Worm (Caenorhabditis elegans) whole organism, young adult: ENCODE measurements around the gene F57B9.1.

ENCODE experiments used
- D2030.7 ChIP-seq: fragments of 200-800 bp; sonication (Bioruptor generic); IDR thresholded peaks from 2 replicates; pipeline ENCODE4 v1.3.6; 2022; ENCODE audit warnings: missing genetic modification reagents, missing genetic modification characterization, missing compliant biosample characterization
- F33H1.4 ChIP-seq: fragments of 200-800 bp; sonication (Bioruptor generic); IDR thresholded peaks from 2 replicates; pipeline ENCODE4 v1.3.6; 2022; ENCODE audit warnings: missing genetic modification reagents, missing genetic modification characterization, missing compliant biosample characterization
- F57C9.4 ChIP-seq: sonication (generic microtip); optimal IDR thresholded peaks from 2 replicates; lab custom pipeline; 2017; ENCODE audit warnings: mild to moderate bottlenecking, missing genetic modification characterization, missing compliant biosample characterization
- K12H6.12 ChIP-seq: fragments of 200-800 bp; sonication (Bioruptor generic); optimal IDR thresholded peaks from 2 replicates; lab custom pipeline; 2018; ENCODE audit warnings: mild to moderate bottlenecking, missing genetic modification characterization, missing compliant biosample characterization
- aptf-3 ChIP-seq: fragments of 200-800 bp; sonication (Bioruptor generic); IDR thresholded peaks from 2 replicates; pipeline ENCODE4 v1.3.6; 2022; ENCODE audit warnings: missing genetic modification characterization, missing compliant biosample characterization
- attf-6 ChIP-seq: fragments of 200-800 bp; sonication (Bioruptor generic); IDR thresholded peaks from 2 replicates; pipeline ENCODE4 v1.3.6; 2022; ENCODE audit warnings: missing genetic modification reagents, missing genetic modification characterization, missing compliant biosample characterization
- cebp-1 ChIP-seq, 2 experiments: fragments of 200-800 bp in 1 of 2; sonication (Bioruptor generic) in 1 of 2; sonication (generic microtip) in 1 of 2; IDR thresholded peaks in 1 of 2; optimal IDR thresholded peaks in 1 of 2; 2 replicates each; pipeline versions ENCODE4 v1.3.6 to Lab custom; 2017 to 2022; ENCODE audit warnings: missing compliant biosample characterization in 2 of 2, missing genetic modification characterization in 2 of 2, mild to moderate bottlenecking in 1 of 2, missing genetic modification reagents in 1 of 2, moderate library complexity in 1 of 2
- ceh-100 ChIP-seq: fragments of 200-800 bp; sonication (Bioruptor generic); IDR thresholded peaks from 2 replicates; pipeline ENCODE4 v1.3.6; 2022; ENCODE audit warnings: missing genetic modification reagents, missing genetic modification characterization, missing compliant biosample characterization
- ceh-27 ChIP-seq: fragments of 200-800 bp; sonication (Bioruptor generic); optimal IDR thresholded peaks from 2 replicates; lab custom pipeline; 2018; ENCODE audit warnings: mild to moderate bottlenecking, missing genetic modification characterization, moderate library complexity, missing compliant biosample characterization
- ceh-58 ChIP-seq: fragments of 200-800 bp; sonication (Bioruptor generic); IDR thresholded peaks from 2 replicates; pipeline ENCODE4 v1.3.6; 2022; ENCODE audit warnings: missing genetic modification characterization, missing compliant biosample characterization
- dox-1 ChIP-seq: fragments of 200-800 bp; sonication (Bioruptor generic); IDR thresholded peaks from 2 replicates; pipeline ENCODE4 v1.3.6; 2022; ENCODE audit warnings: missing genetic modification reagents, missing genetic modification characterization, missing compliant biosample characterization
- dpl-1 ChIP-seq: fragments of 150-350 bp; optimal IDR thresholded peaks from 2 replicates; lab custom pipeline; 2014; ENCODE audit warnings: missing biosample characterization, missing genetic modification reagents, missing genetic modification characterization
- efl-1 ChIP-seq: fragments of 150-350 bp; optimal IDR thresholded peaks from 2 replicates; lab custom pipeline; 2014; ENCODE audit warnings: missing biosample characterization, missing genetic modification reagents, missing genetic modification characterization
- egl-18 ChIP-seq: fragments of 200-800 bp; sonication (Bioruptor generic); IDR thresholded peaks from 2 replicates; pipeline ENCODE4 v1.3.6; 2022; ENCODE audit warnings: missing genetic modification reagents, missing genetic modification characterization, missing compliant biosample characterization
- ekl-4 ChIP-seq: fragments of 200-800 bp; sonication (Bioruptor generic); IDR thresholded peaks from 2 replicates; pipeline ENCODE4 v1.3.6; 2022; ENCODE audit warnings: missing genetic modification reagents, missing genetic modification characterization, missing compliant biosample characterization
- hsf-1 ChIP-seq: fragments of 200-800 bp; sonication (Bioruptor generic); IDR thresholded peaks from 2 replicates; pipeline ENCODE4 v1.3.6; 2022; ENCODE audit warnings: missing genetic modification reagents, missing genetic modification characterization, missing compliant biosample characterization
- lag-1 ChIP-seq: fragments of 200-800 bp; sonication (Bioruptor generic); IDR thresholded peaks from 2 replicates; pipeline ENCODE4 v1.3.6; 2022; ENCODE audit warnings: missing genetic modification reagents, missing genetic modification characterization, missing compliant biosample characterization
- let-607 ChIP-seq, 2 experiments: fragments of 200-800 bp in 1 of 2; sonication (Bioruptor generic) in 1 of 2; sonication (generic microtip) in 1 of 2; optimal IDR thresholded peaks; 2 replicates each; lab custom pipeline; 2016 to 2018; ENCODE audit warnings: mild to moderate bottlenecking in 2 of 2, missing compliant biosample characterization in 2 of 2, missing genetic modification characterization in 2 of 2, moderate library complexity in 2 of 2, missing genotype in 1 of 2
- lin-35 ChIP-seq, 3 experiments: fragments of 150-350 bp in 2 of 3; sonication (generic microtip) in 1 of 3; optimal IDR thresholded peaks; 2 replicates each; lab custom pipeline; 2014 to 2018; ENCODE audit warnings: missing biosample characterization in 3 of 3, missing genetic modification characterization in 3 of 3, missing genetic modification reagents in 3 of 3
- lin-40 ChIP-seq: sonication (generic microtip); optimal IDR thresholded peaks from 2 replicates; lab custom pipeline; 2016; ENCODE audit warnings: missing genetic modification characterization, mild to moderate bottlenecking, missing compliant biosample characterization, missing genotype, missing genetic modification reagents
- lin-54 ChIP-seq: fragments of 200-800 bp; sonication (Bioruptor generic); optimal IDR thresholded peaks from 2 replicates; lab custom pipeline; 2018; ENCODE audit warnings: mild to moderate bottlenecking, missing genetic modification characterization, missing compliant biosample characterization
- madf-3 ChIP-seq: fragments of 200-800 bp; sonication (Bioruptor generic); IDR thresholded peaks from 2 replicates; pipeline ENCODE4 v1.3.6; 2022; ENCODE audit warnings: missing genetic modification reagents, missing genetic modification characterization, missing compliant biosample characterization
- mel-28 ChIP-seq: sonication (generic microtip); optimal IDR thresholded peaks from 2 replicates; lab custom pipeline; 2016; ENCODE audit warnings: borderline replicate concordance, mild to moderate bottlenecking, missing genetic modification characterization, missing compliant biosample characterization
- nfyb-1 ChIP-seq: fragments of 200-800 bp; sonication (Bioruptor generic); IDR thresholded peaks from 2 replicates; pipeline ENCODE4 v1.3.6; 2022; ENCODE audit warnings: missing genetic modification reagents, missing genetic modification characterization, missing compliant biosample characterization
- nhr-120 ChIP-seq: fragments of 200-800 bp; sonication (Bioruptor generic); IDR thresholded peaks from 2 replicates; pipeline ENCODE4 v1.3.6; 2022; ENCODE audit warnings: missing genetic modification characterization, missing compliant biosample characterization
- nhr-90 ChIP-seq: sonication (generic microtip); optimal IDR thresholded peaks from 2 replicates; lab custom pipeline; 2016; ENCODE audit warnings: missing genotype, mild to moderate bottlenecking, missing genetic modification characterization, missing compliant biosample characterization
- pbrm-1 ChIP-seq: fragments of 200-800 bp; sonication (Bioruptor generic); IDR thresholded peaks from 2 replicates; pipeline ENCODE4 v1.3.6; 2022; ENCODE audit warnings: missing genetic modification reagents, missing genetic modification characterization, missing compliant biosample characterization
- repo-1 ChIP-seq: sonication (generic microtip); optimal IDR thresholded peaks from 2 replicates; lab custom pipeline; 2017; ENCODE audit warnings: mild to moderate bottlenecking, missing genetic modification characterization, missing compliant biosample characterization
- sea-2 ChIP-seq: fragments of 200-800 bp; sonication (Bioruptor generic); IDR thresholded peaks from 2 replicates; pipeline ENCODE4 v1.3.6; 2022; ENCODE audit warnings: missing genetic modification characterization, missing compliant biosample characterization
- snpc-1.1 ChIP-seq: sonication (generic microtip); optimal IDR thresholded peaks from 2 replicates; lab custom pipeline; 2017; ENCODE audit warnings: missing genetic modification characterization, mild to moderate bottlenecking, missing compliant biosample characterization, antibody characterized with exemption, moderate library complexity, missing genotype, missing genetic modification reagents; ENCODE audit not compliant: insufficient read depth
- somi-1 ChIP-seq: fragments of 200-800 bp; sonication (Bioruptor generic); optimal IDR thresholded peaks from 2 replicates; lab custom pipeline; 2018; ENCODE audit warnings: mild to moderate bottlenecking, missing genetic modification characterization, missing compliant biosample characterization
- unc-130 ChIP-seq: sonication (generic microtip); optimal IDR thresholded peaks from 2 replicates; lab custom pipeline; 2016; ENCODE audit warnings: missing genetic modification reagents, missing genetic modification characterization, missing compliant biosample characterization
- unc-62 ChIP-seq: fragments of 150-350 bp; optimal IDR thresholded peaks from 2 replicates; lab custom pipeline; 2014; ENCODE audit warnings: missing biosample characterization, missing genetic modification reagents, missing genetic modification characterization
- zfh-2 ChIP-seq: fragments of 200-800 bp; sonication (Bioruptor generic); conservative IDR thresholded peaks from 2 replicates; pipeline ENCODE4 v1.3.6; 2022; ENCODE audit warnings: missing genetic modification reagents, missing genetic modification characterization, missing compliant biosample characterization
- ztf-25 ChIP-seq: fragments of 200-800 bp; sonication (Bioruptor generic); IDR thresholded peaks from 2 replicates; pipeline ENCODE4 v1.3.6; 2022; ENCODE audit warnings: missing genetic modification reagents, missing genetic modification characterization, missing compliant biosample characterization
- ztf-26 ChIP-seq: sonication (generic microtip); optimal IDR thresholded peaks from 2 replicates; lab custom pipeline; 2017; ENCODE audit warnings: missing genetic modification characterization, missing compliant biosample characterization
- ztf-28 ChIP-seq: fragments of 200-800 bp; sonication (Bioruptor generic); IDR thresholded peaks from 2 replicates; pipeline ENCODE4 v1.3.6; 2022; ENCODE audit warnings: missing genetic modification reagents, missing genetic modification characterization, missing compliant biosample characterization
- ztf-6 ChIP-seq: fragments of 200-800 bp; sonication (Bioruptor generic); IDR thresholded peaks from 2 replicates; pipeline ENCODE4 v1.3.6; 2022; ENCODE audit warnings: missing genetic modification reagents, missing genetic modification characterization, missing compliant biosample characterization

Gene F57B9.1

ce11 chrIII:6978875-6979274, 17.0 kb downstream of the F57B9.1 start (continued):
- TF ChIP-seq ekl-4 (GFP tag; lab: Robert Waterston, UW) (0 out of 2 replicates have a peak, but pooled peaks have one; percentile 45), ztf-6 (GFP tag; lab: Robert Waterston, UW) (no peak), madf-3 (GFP tag; lab: Robert Waterston, UW) (peak; percentile 79; the same call in 1 of the 2 replicates), ceh-58 (GFP tag; lab: Robert Waterston, UW) (no peak), F33H1.4 (no peak), repo-1 (tag; lab: Kevin White, UChicago) (no peak), nfyb-1 (GFP tag; lab: Robert Waterston, UW) (no peak), D2030.7 (GFP tag; lab: Robert Waterston, UW) (no peak), attf-6 (GFP tag; lab: Robert Waterston, UW) (no peak), unc-62 (peak; percentile 97), lin-35 (GFP tag; optimal IDR thresholded peaks at IDR 0.05; lab: Kevin White, UChicago) (no peak), dpl-1 (GFP tag; lab: Kevin White, UChicago) (no peak), nhr-90 (tag; lab: Kevin White, UChicago) (no peak), ztf-25 (GFP tag; lab: Robert Waterston, UW) (no peak), efl-1 (GFP tag; lab: Kevin White, UChicago) (no peak), somi-1 (peak; percentile 35), let-607 (tag; optimal IDR thresholded peaks at IDR 0.05; lab: Kevin White, UChicago) (no peak), mel-28 (tag; lab: Kevin White, UChicago) (no peak), zfh-2 (GFP tag; lab: Robert Waterston, UW) (no peak), lin-54 (no peak), nhr-120 (no peak), dox-1 (peak; percentile 35; the same call in 1 of the 2 replicates), unc-130 (GFP tag; lab: Kevin White, UChicago) (no peak), aptf-3 (GFP tag; lab: Robert Waterston, UW) (no peak), F57C9.4 (tag; lab: Kevin White, UChicago) (no peak), ceh-27 (GFP tag; lab: Kevin White, UChicago) (peak; percentile 48), snpc-1.1 (tag; lab: Kevin White, UChicago) (no peak), K12H6.12 (tag; lab: Kevin White, UChicago) (peak; percentile 15), lin-40 (tag; lab: Kevin White, UChicago) (peak; percentile 25), pbrm-1 (GFP tag; lab: Robert Waterston, UW) (no peak), lag-1 (GFP tag; lab: Robert Waterston, UW) (no peak), ztf-26 (tag; lab: Kevin White, UChicago) (peak; percentile 28)

- TF ChIP-seq madf-3 (GFP tag; lab: Robert Waterston, UW): no peak
- no peak for TF ChIP-seq cebp-1 (GFP tag; IDR thresholded peaks at IDR 0.05; lab: Robert Waterston, UW)
- no peak for TF ChIP-seq cebp-1 (tag; optimal IDR thresholded peaks at IDR 0.05; lab: Kevin White, UChicago)
- no peak for TF ChIP-seq ceh-100 (GFP tag; lab: Robert Waterston, UW)
- TF ChIP-seq zfh-2 (GFP tag; lab: Robert Waterston, UW): no peak
- TF ChIP-seq attf-6 (GFP tag; lab: Robert Waterston, UW): no peak
- no peak for TF ChIP-seq sea-2
- TF ChIP-seq ztf-28: no peak
- TF ChIP-seq egl-18 (GFP tag; lab: Robert Waterston, UW): no peak
- TF ChIP-seq hsf-1: no peak
- TF ChIP-seq, all 124 proteins: peak for 0
Observed at ce11 chrIII:6979584-6979983, 17.7 kb downstream of the F57B9.1 start, which contains the start of gene ceh-20. TSS of gene ceh-20 (plus strand) at chrIII:6979884.
